Worm (Caenorhabditis elegans) whole organism, late embryonic: ENCODE data around the gene str-206.

Experiments used
- ama-1 ChIP-seq: fragments of 150-350 bp; optimal IDR thresholded peaks from 2 replicates; lab custom pipeline; 2014
- elt-2 ChIP-seq: sonication (generic microtip); optimal IDR thresholded peaks from 2 replicates; lab custom pipeline; 2016; ENCODE audit warnings: missing genetic modification reagents, missing genetic modification characterization, missing compliant biosample characterization
- fkh-10 ChIP-seq: fragments of 150-350 bp; optimal IDR thresholded peaks from 2 replicates; lab custom pipeline; 2014; ENCODE audit warnings: missing biosample characterization, missing genetic modification reagents, missing genetic modification characterization
- nfya-1 ChIP-seq: sonication (generic microtip); optimal IDR thresholded peaks from 2 replicates; lab custom pipeline; 2017; ENCODE audit warnings: missing genetic modification characterization, mild to moderate bottlenecking, missing compliant biosample characterization, antibody characterized with exemption, moderate library complexity
- sdc-2 ChIP-seq: sonication (generic microtip); optimal IDR thresholded peaks from 2 replicates; lab custom pipeline; 2016; ENCODE audit warnings: missing genotype, missing genetic modification characterization, missing compliant biosample characterization
- zip-5 ChIP-seq: sonication (generic microtip); optimal IDR thresholded peaks from 2 replicates; lab custom pipeline; 2016; ENCODE audit warnings: missing genetic modification characterization, missing compliant biosample characterization

DNA sequence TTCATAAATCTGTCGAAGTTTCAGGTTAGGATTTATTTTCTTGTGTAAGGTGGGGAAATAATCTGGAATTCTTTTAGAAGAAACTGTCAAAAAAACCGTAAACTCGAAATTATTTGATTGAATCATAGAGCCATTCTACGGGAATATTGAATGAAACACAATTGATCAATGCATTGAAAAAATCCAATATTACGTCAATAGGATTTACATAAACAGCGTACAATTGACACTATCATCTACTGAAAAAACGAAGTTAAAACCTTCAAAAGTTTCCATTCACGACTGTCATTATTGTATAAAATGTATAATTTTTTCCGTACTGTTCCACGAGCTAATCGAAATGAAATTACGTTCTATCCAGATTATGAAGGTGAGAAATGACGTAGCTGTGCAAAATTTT is 9.3 kb upstream of the str-206 start, which contains the start of gene rme-1:
- TF ChIP-seq fkh-10 (GFP tag; lab: Kevin White, UChicago) (no peak), zip-5 (tag; lab: Kevin White, UChicago) (no peak), elt-2 (tag; lab: Kevin White, UChicago) (no peak), ama-1 (no peak), sdc-2 (tag; lab: Kevin White, UChicago) (no peak), nfya-1 (no peak)
